Worm (Caenorhabditis elegans): Measurements from ENCODE around the gene T26A5.2.

Gene T26A5.2

ce11 chrIII:6442305-6443125 is 24.6 kb upstream of the T26A5.2 start, which contains the start of gene mel-32:
mel-32 (minus strand) TSS chrIII:6443000.
- no peak for TF ChIP-seq him-1 (tag; optimal IDR thresholded peaks at IDR 0.05)
- no peak for TF ChIP-seq W03F9.2 (tag; optimal IDR thresholded peaks at IDR 0.05)
- no peak for TF ChIP-seq dao-5 (tag; optimal IDR thresholded peaks at IDR 0.05)

- peak; percentile 65 for TF ChIP-seq W03F9.2 (tag; optimal IDR thresholded peaks at IDR 0.05)
- no peak for TF ChIP-seq dao-5 (tag; optimal IDR thresholded peaks at IDR 0.05)
These were observed 22.8 kb upstream of the T26A5.2 start, which contains the start of gene C05D11.13 for ce11 chrIII:6444335-6444734. C05D11.13 (minus strand) TSS chrIII:6444586.

ce11 chrIII:6446807-6447206 is 20.3 kb upstream of the T26A5.2 start, which contains the start of gene let-721:
let-721 (minus strand) TSS chrIII:6446907.
- TF ChIP-seq dao-5 (tag; optimal IDR thresholded peaks at IDR 0.05) (no peak), him-1 (tag; optimal IDR thresholded peaks at IDR 0.05) (no peak), W03F9.2 (tag; optimal IDR thresholded peaks at IDR 0.05) (no peak)

- TF ChIP-seq him-1 (tag; optimal IDR thresholded peaks at IDR 0.05), result no peak
- no peak for TF ChIP-seq dao-5 (tag; optimal IDR thresholded peaks at IDR 0.05)
- TF ChIP-seq W03F9.2 (tag; optimal IDR thresholded peaks at IDR 0.05), result no peak
These were observed 19.6 kb upstream of the T26A5.2 start for ce11 chrIII:6447521-6447920.

ce11 chrIII:6449854-6450253 is 17.3 kb upstream of the T26A5.2 start:
- TF ChIP-seq dao-5 (tag; optimal IDR thresholded peaks at IDR 0.05) (no peak), him-1 (tag; optimal IDR thresholded peaks at IDR 0.05) (no peak), W03F9.2 (tag; optimal IDR thresholded peaks at IDR 0.05) (no peak)

ce11 chrIII:6450596-6450995 is 16.5 kb upstream of the T26A5.2 start, which contains the start of gene T26A5.6:
T26A5.6 (minus strand) TSS chrIII:6450696.
- TF ChIP-seq dao-5 (tag; optimal IDR thresholded peaks at IDR 0.05) (no peak), W03F9.2 (tag; optimal IDR thresholded peaks at IDR 0.05) (no peak), him-1 (tag; optimal IDR thresholded peaks at IDR 0.05) (no peak)

ce11 chrIII:6452278-6452677 is 14.8 kb upstream of the T26A5.2 start, which contains the start of gene set-1:
set-1 (minus strand) TSS chrIII:6452378.
- no peak for TF ChIP-seq W03F9.2 (tag; optimal IDR thresholded peaks at IDR 0.05)
- no peak for TF ChIP-seq dao-5 (tag; optimal IDR thresholded peaks at IDR 0.05)

ce11 chrIII:6452683-6453082 is 14.4 kb upstream of the T26A5.2 start:
- no peak for TF ChIP-seq him-1 (tag; optimal IDR thresholded peaks at IDR 0.05)
- no peak for TF ChIP-seq dao-5 (tag; optimal IDR thresholded peaks at IDR 0.05)
- no peak for TF ChIP-seq W03F9.2 (tag; optimal IDR thresholded peaks at IDR 0.05)

ce11 chrIII:6453665-6454064 is 13.4 kb upstream of the T26A5.2 start:
- TF ChIP-seq dao-5 (tag; optimal IDR thresholded peaks at IDR 0.05), result no peak
- peak; percentile 81 for TF ChIP-seq W03F9.2 (tag; optimal IDR thresholded peaks at IDR 0.05)

ce11 chrIII:6454183-6454582 is 12.9 kb upstream of the T26A5.2 start, which contains the start of gene jhdm-1:
jhdm-1 (plus strand) TSS chrIII:6454483.
- TF ChIP-seq W03F9.2 (tag; optimal IDR thresholded peaks at IDR 0.05) (no peak), dao-5 (tag; optimal IDR thresholded peaks at IDR 0.05) (no peak), him-1 (tag; optimal IDR thresholded peaks at IDR 0.05) (no peak)

- TF ChIP-seq W03F9.2 (tag; optimal IDR thresholded peaks at IDR 0.05) (no peak), dao-5 (tag; optimal IDR thresholded peaks at IDR 0.05) (no peak), him-1 (tag; optimal IDR thresholded peaks at IDR 0.05) (no peak)
These were observed 7.3 kb upstream of the T26A5.2 start, which contains the start of gene algn-1 for ce11 chrIII:6459820-6460219. algn-1 (plus strand) TSS chrIII:6460120.

ce11 chrIII:6462610-6463009 is 4.5 kb upstream of the T26A5.2 start, which contains the start of gene T26A5.8:
T26A5.8 (minus strand) TSS chrIII:6462856.
- TF ChIP-seq dao-5 (tag; optimal IDR thresholded peaks at IDR 0.05) (no peak), him-1 (tag; optimal IDR thresholded peaks at IDR 0.05) (no peak), W03F9.2 (tag; optimal IDR thresholded peaks at IDR 0.05) (no peak)

- TF ChIP-seq dao-5 (tag; optimal IDR thresholded peaks at IDR 0.05), result no peak
- TF ChIP-seq him-1 (tag; optimal IDR thresholded peaks at IDR 0.05), result no peak
- no peak for TF ChIP-seq W03F9.2 (tag; optimal IDR thresholded peaks at IDR 0.05)
These were observed 3.4 kb upstream of the T26A5.2 start, which contains the start of gene dlc-1 for ce11 chrIII:6463679-6464078. dlc-1 (minus strand) TSS chrIII:6463779.

- TF ChIP-seq W03F9.2 (tag; optimal IDR thresholded peaks at IDR 0.05) (peak; percentile 47), dao-5 (tag; optimal IDR thresholded peaks at IDR 0.05) (no peak), him-1 (tag; optimal IDR thresholded peaks at IDR 0.05) (peak; percentile 21)
These were observed 3.0 kb upstream of the T26A5.2 start for ce11 chrIII:6464113-6464571.
